Fruit fly (Drosophila melanogaster) whole organism, pupa: ENCODE results near the gene CG31678.

Source experiments
- CG10348 ChIP-seq: fragments of 200-800 bp; sonication (Bioruptor generic); IDR thresholded peaks from 2 replicates; pipeline ENCODE4 v1.3.6; 2022; ENCODE audit warnings: missing biosample characterization, missing genetic modification characterization
- CG12605 ChIP-seq: fragments of 200-800 bp; sonication (Bioruptor generic); IDR thresholded peaks from 2 replicates; pipeline ENCODE4 v1.3.6; 2022; ENCODE audit warnings: missing biosample characterization, missing genetic modification characterization
- CG13204 ChIP-seq: fragments of 200-800 bp; sonication (Bioruptor generic); optimal IDR thresholded peaks from 2 replicates; lab custom pipeline; 2018; ENCODE audit warnings: missing biosample characterization, mild to moderate bottlenecking, missing genetic modification characterization, moderate library complexity
- CG15710 ChIP-seq: fragments of 200-800 bp; sonication (Bioruptor generic); optimal IDR thresholded peaks from 2 replicates; lab custom pipeline; 2018; ENCODE audit warnings: missing biosample characterization, mild to moderate bottlenecking, missing genetic modification characterization, moderate library complexity
- CG17806 ChIP-seq: fragments of 200-800 bp; sonication (Bioruptor generic); optimal IDR thresholded peaks from 2 replicates; lab custom pipeline; 2018; ENCODE audit warnings: missing biosample characterization, mild to moderate bottlenecking, missing genetic modification characterization, moderate library complexity
- CG32121 ChIP-seq: fragments of 200-800 bp; sonication (Bioruptor generic); IDR thresholded peaks from 2 replicates; pipeline ENCODE4 v1.3.6; 2022; ENCODE audit warnings: missing biosample characterization, missing genetic modification characterization
- CG34367 ChIP-seq: fragments of 200-800 bp; sonication (Bioruptor generic); optimal IDR thresholded peaks from 2 replicates; lab custom pipeline; 2018; ENCODE audit warnings: missing biosample characterization, mild to moderate bottlenecking, missing genetic modification characterization
- CG4496 ChIP-seq: fragments of 200-800 bp; sonication (Bioruptor generic); IDR thresholded peaks from 3 replicates; pipeline ENCODE4 v1.3.6; 2022; ENCODE audit warnings: missing biosample characterization, missing genetic modification characterization
- CG8159 ChIP-seq: fragments of 200-800 bp; sonication (Bioruptor generic); optimal IDR thresholded peaks from 3 replicates; lab custom pipeline; 2018; ENCODE audit warnings: missing biosample characterization, mild to moderate bottlenecking, missing genetic modification characterization, moderate library complexity
- CG8301 ChIP-seq: fragments of 200-800 bp; sonication (Bioruptor generic); optimal IDR thresholded peaks from 2 replicates; lab custom pipeline; 2018; ENCODE audit warnings: missing biosample characterization, mild to moderate bottlenecking, missing genetic modification characterization
- CG9948 ChIP-seq: fragments of 200-800 bp; sonication (Bioruptor generic); optimal IDR thresholded peaks from 2 replicates; lab custom pipeline; 2018; ENCODE audit warnings: missing biosample characterization, mild to moderate bottlenecking, missing genetic modification characterization, moderate library complexity
- D1 ChIP-seq: fragments of 200-800 bp; sonication (Bioruptor generic); optimal IDR thresholded peaks from 2 replicates; lab custom pipeline; 2018; ENCODE audit warnings: missing biosample characterization, mild to moderate bottlenecking, missing genetic modification characterization, moderate library complexity
- EcR ChIP-seq: fragments of 200-800 bp; sonication (Bioruptor generic); optimal IDR thresholded peaks from 3 replicates; lab custom pipeline; 2019; ENCODE audit warnings: missing biosample characterization, missing genetic modification characterization, mild to moderate bottlenecking, moderate library complexity, missing genetic modification reagents
- Ets98B ChIP-seq: fragments of 200-800 bp; sonication (Bioruptor generic); IDR thresholded peaks from 2 replicates; pipeline ENCODE4 v1.3.6; 2022; ENCODE audit warnings: missing biosample characterization, missing genetic modification characterization
- Pif1A ChIP-seq: fragments of 200-800 bp; sonication (Bioruptor generic); optimal IDR thresholded peaks from 3 replicates; lab custom pipeline; 2016; ENCODE audit warnings: missing biosample characterization, missing genetic modification characterization
- Pif1B ChIP-seq: fragments of 200-800 bp; sonication (Bioruptor generic); optimal IDR thresholded peaks from 3 replicates; lab custom pipeline; 2016; ENCODE audit warnings: missing biosample characterization, missing genetic modification characterization
- Snoo ChIP-seq: fragments of 200-800 bp; sonication (Bioruptor generic); optimal IDR thresholded peaks from 3 replicates; lab custom pipeline; 2017; ENCODE audit warnings: missing biosample characterization, mild to moderate bottlenecking, missing genetic modification characterization, inconsistent platforms
- gl ChIP-seq: fragments of 200-800 bp; sonication (Bioruptor generic); optimal IDR thresholded peaks from 2 replicates; lab custom pipeline; 2018; ENCODE audit warnings: missing biosample characterization, mild to moderate bottlenecking, missing genetic modification characterization
- rn ChIP-seq: fragments of 200-800 bp; sonication (Bioruptor generic); IDR thresholded peaks from 2 replicates; pipeline ENCODE4 v1.3.6; 2022; ENCODE audit warnings: missing biosample characterization, missing genetic modification characterization

CG31678 gene

DNA sequence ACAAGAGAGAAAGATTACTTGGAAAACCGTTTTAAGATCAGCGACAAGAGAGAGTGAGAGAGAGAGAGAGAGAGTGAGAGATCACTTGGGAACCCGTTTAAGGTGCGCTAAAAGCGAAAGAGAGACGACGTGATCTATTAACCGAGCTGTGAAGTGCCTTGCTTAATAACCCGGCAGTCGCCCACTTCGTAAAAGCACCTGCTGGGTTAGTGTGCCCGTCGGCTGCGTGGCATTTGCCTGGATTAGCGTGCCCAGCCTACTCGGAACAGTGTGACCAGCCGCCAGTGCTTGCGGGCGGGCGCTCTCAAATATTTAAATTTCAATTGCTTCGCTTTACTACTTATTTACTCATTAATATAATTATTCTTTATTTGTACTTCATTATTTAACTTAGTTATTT lies 37.3 kb downstream of the CG31678 start:
- TF ChIP-seq Snoo = no peak
- TF ChIP-seq CG8159 (tag; lab: Kevin White, UChicago) = peak; percentile 11
- no peak for TF ChIP-seq CG13204 (GFP tag; lab: Kevin White, UChicago)
- 0 out of 2 replicates have a peak, but pooled peaks have one; percentile 19 for TF ChIP-seq Ets98B (GFP tag; lab: Robert Waterston, UW)
- TF ChIP-seq CG9948 (tag; lab: Kevin White, UChicago) = no peak
- TF ChIP-seq CG15710 (tag; lab: Kevin White, UChicago) = no peak
- TF ChIP-seq CG32121 (GFP tag; lab: Robert Waterston, UW) = no peak
- TF ChIP-seq CG12605 (GFP tag; lab: Robert Waterston, UW) = no peak
- no peak for TF ChIP-seq CG8301 (tag; lab: Kevin White, UChicago)
- no peak for TF ChIP-seq Pif1A (GFP tag; lab: Kevin White, UChicago)
- peak; percentile 82; the same call in 2 of the 3 replicates for TF ChIP-seq CG4496 (GFP tag; lab: Robert Waterston, UW)
- TF ChIP-seq D1 = no peak

DNA sequence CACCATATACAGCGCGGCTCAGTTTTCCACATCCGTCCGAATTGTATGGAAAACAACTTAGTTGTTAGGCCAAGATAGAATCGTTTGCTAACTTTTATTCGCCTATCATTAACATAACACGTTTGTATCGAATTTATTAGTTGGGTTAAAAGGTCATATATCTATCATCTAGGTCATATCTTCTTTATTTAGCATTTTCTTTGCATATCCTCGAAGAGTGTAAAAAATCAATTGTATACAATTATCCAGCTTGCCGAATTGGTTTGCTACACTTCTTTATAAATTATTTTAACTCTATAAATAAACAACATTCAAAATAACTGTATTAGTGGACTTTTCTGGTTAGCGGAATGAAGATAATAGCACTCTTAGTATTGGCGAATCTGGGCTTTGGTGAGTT lies 41.5 kb downstream of the CG31678 start, which contains the start of gene CG17472:
Gene CG17472 (plus strand): TSS at position 301 of the 400 bp plus-strand sequence.
- no peak for TF ChIP-seq Snoo
- TF ChIP-seq CG4496 (GFP tag; lab: Robert Waterston, UW) = no peak
- no peak for TF ChIP-seq Pif1A (GFP tag; lab: Kevin White, UChicago)
- TF ChIP-seq CG9948 (tag; lab: Kevin White, UChicago) = no peak
- TF ChIP-seq rn (GFP tag; lab: Robert Waterston, UW) = no peak
- no peak for TF ChIP-seq CG15710 (tag; lab: Kevin White, UChicago)
- no peak for TF ChIP-seq CG32121 (GFP tag; lab: Robert Waterston, UW)
- TF ChIP-seq CG17806 = no peak
- TF ChIP-seq Ets98B (GFP tag; lab: Robert Waterston, UW) = no peak
- no peak for TF ChIP-seq CG12605 (GFP tag; lab: Robert Waterston, UW)
- no peak for TF ChIP-seq CG34367 (tag; lab: Kevin White, UChicago)
- no peak for TF ChIP-seq EcR
- TF ChIP-seq CG8159 (tag; lab: Kevin White, UChicago) = no peak
- TF ChIP-seq D1 = no peak
- TF ChIP-seq gl = no peak
- no peak for TF ChIP-seq CG8301 (tag; lab: Kevin White, UChicago)
- no peak for TF ChIP-seq Pif1B (GFP tag; lab: Kevin White, UChicago)
- TF ChIP-seq CG10348 (GFP tag; lab: Robert Waterston, UW) = no peak

DNA sequence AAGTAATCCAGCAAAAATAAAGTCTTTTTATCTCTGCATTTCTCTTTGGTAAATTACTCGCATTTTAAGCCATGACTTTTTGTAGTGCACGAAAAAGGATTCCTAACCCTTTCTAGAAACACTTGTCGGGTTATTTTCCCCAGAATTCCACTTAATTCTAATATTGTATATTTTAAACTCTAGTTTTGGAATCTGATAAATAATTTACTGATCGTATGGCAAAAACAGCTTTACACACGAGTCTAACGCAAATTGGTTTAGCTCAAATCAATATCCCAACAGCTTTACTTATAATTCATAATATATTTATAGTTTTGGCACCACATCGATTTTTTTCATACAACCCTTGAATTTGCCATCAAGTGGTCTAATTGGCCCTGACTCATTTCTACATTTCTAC lies 61.5 kb downstream of the CG31678 start, which contains the start of gene CG15475:
Gene CG15475 (plus strand): TSS at position 301 of the 400 bp plus-strand sequence.
- TF ChIP-seq CG32121 (GFP tag; lab: Robert Waterston, UW) (no peak), CG13204 (GFP tag; lab: Kevin White, UChicago) (no peak), Pif1B (GFP tag; lab: Kevin White, UChicago) (no peak), CG4496 (GFP tag; lab: Robert Waterston, UW) (no peak)
